Fruit fly (Drosophila melanogaster): ENCODE measurements around the gene Pi3K92E.

The Pi3K92E gene

DNA sequence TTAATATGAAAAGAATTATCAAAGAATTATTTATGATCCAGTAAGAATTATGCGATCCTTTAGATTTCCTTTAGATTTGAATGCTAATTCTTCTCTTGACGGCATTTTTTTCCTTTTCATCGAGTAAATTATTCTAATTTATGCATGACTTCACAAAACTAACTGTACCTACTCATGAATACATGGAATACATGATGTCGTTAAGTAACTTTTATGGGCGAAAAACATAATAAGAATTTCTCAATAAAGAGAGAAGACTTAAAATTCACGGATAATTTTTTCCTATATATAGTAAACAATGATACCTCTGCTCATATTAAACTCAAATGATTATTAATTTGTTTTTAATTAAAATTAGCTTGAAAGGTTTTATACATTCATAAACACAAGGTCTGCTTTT, 38.6 kb downstream of the Pi3K92E start:
- TF ChIP-seq CG6808 (GFP tag; optimal IDR thresholded peaks at IDR 0.05) = no peak
- TF ChIP-seq fkh (GFP tag; optimal IDR thresholded peaks at IDR 0.05) = no peak
- TF ChIP-seq CG3919 (GFP tag; optimal IDR thresholded peaks at IDR 0.05) = no peak
- no peak for TF ChIP-seq net (GFP tag; optimal IDR thresholded peaks at IDR 0.05)
- no peak for TF ChIP-seq CG7368 (GFP tag; optimal IDR thresholded peaks at IDR 0.05)
- no peak for TF ChIP-seq Sox14 (GFP tag; optimal IDR thresholded peaks at IDR 0.05)
- no peak for TF ChIP-seq OdsH (GFP tag; optimal IDR thresholded peaks at IDR 0.05)
- TF ChIP-seq CG16779 (tag; optimal IDR thresholded peaks at IDR 0.05) = no peak
- TF ChIP-seq vri (GFP tag; optimal IDR thresholded peaks at IDR 0.05) = no peak
- no peak for TF ChIP-seq Met (GFP tag; optimal IDR thresholded peaks at IDR 0.05)
- no peak for TF ChIP-seq eg (GFP tag; IDR thresholded peaks at IDR 0.05)
- no peak for TF ChIP-seq CG6163 (GFP tag; IDR thresholded peaks at IDR 0.05)

DNA sequence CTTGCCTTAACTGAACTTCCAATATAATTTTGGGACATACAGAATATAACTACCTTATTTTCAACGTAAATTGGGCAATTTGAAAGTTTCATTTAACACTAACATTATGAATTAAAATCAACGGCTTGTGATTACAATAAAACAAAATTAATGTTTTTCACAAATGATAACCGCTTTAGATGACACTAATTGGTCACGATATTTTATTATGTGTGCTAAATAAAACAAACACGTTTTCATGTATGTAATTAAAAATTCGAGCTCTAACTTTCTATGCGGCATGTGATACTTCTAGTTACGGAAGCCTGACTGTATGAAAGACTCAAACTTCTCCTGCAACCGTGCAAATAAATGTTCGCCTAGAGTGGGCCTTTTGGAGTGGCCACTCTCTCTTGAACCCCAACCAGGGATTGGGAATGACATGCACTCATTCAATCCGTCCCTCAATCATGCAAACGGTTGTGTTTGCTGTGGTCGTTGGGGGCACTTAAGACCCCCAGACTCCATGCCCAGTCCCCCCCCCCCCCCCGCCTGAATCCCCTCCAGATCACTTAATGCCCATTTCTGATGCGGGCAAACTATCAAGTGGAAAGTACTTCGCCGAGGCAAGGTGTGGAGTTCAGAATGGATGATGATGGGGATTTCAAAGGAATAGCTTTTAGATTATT, 39.3 kb downstream of the Pi3K92E start:
- TF ChIP-seq CG9139 (GFP tag; optimal IDR thresholded peaks at IDR 0.05) (no peak), CG8319 (GFP tag; optimal IDR thresholded peaks at IDR 0.05) (no peak), salr (GFP tag; optimal IDR thresholded peaks at IDR 0.05) (peak in 1 of 2 experiments; percentile 5), CG6276 (GFP tag; optimal IDR thresholded peaks at IDR 0.05) (peak; percentile 12), Eip78C (GFP tag) (peak; percentile 66), CG32006 (GFP tag; optimal IDR thresholded peaks at IDR 0.05) (peak; percentile 27)

DNA sequence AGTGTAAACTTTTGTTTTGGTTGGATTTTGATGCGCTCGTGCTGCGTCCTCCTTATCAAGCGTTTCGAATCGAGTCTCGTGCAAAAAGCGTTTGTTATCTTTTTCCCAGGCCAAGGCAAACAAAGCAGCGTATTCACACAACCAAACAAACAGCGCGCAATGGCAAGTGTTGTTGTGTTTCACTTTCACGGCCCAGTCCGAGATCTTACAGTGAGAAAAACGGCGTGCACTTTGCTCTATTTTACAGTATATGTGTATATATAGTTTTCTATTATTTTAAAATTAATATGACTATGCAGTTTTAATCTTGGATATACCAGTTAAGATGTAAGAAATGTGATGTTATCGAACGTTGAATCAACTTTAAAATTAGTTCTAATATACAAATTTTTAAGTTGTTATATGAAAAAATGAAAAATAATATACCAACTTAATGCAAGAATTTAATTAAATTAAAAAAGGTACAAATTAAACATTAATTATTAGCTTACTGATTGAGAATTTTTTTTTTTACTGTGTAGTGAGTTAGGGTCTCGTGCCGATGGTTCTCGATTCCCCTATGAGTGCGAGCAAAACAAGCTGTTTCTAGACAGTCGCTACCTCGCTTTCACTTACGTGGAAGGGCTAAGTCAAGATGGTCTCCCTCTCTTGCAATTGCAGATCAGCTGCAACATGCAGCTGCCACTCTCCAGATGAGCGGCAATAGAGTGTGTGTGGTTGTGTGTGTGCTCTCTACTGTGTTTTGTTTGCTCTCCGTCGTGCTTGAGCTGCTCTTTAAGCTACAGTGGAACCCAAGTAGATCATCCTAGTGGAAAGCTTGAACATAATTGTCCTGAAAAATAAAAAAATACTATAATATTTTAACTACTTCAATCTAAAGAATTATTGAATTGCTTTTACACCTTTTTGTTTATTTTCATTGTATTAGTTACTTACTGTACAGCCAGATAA, 40.1 kb downstream of the Pi3K92E start:
- peak; percentile 65 for TF ChIP-seq CG1621 (tag; optimal IDR thresholded peaks at IDR 0.05)
- TF ChIP-seq CG7368 (GFP tag; optimal IDR thresholded peaks at IDR 0.05) = peak; percentile 78
- peak; percentile 78 for TF ChIP-seq Sox14 (GFP tag; optimal IDR thresholded peaks at IDR 0.05)
- peak; percentile 98 for TF ChIP-seq Eip78C (GFP tag)
- TF ChIP-seq fkh (GFP tag; optimal IDR thresholded peaks at IDR 0.05) = peak; percentile 73
- TF ChIP-seq Eip75B (GFP tag; optimal IDR thresholded peaks at IDR 0.05) = peak; percentile 72
- TF ChIP-seq CG11902 (GFP tag; optimal IDR thresholded peaks at IDR 0.05) = peak; percentile 73
- TF ChIP-seq OdsH (GFP tag; optimal IDR thresholded peaks at IDR 0.05) = peak; percentile 89
- peak; percentile 85 for TF ChIP-seq CG10669 (GFP tag; optimal IDR thresholded peaks at IDR 0.05)
- peak; percentile 91 for TF ChIP-seq CG3919 (GFP tag; optimal IDR thresholded peaks at IDR 0.05)
- peak; percentile 67 for TF ChIP-seq Eip93F (GFP tag; optimal IDR thresholded peaks at IDR 0.05)
- TF ChIP-seq salr (GFP tag; optimal IDR thresholded peaks at IDR 0.05) = peak; percentile 35 to 91
- TF ChIP-seq Sox15 (GFP tag; optimal IDR thresholded peaks at IDR 0.05) = peak; percentile 73
- TF ChIP-seq CG8119 (GFP tag; IDR thresholded peaks at IDR 0.05) = peak; percentile 94
- TF ChIP-seq net (GFP tag; optimal IDR thresholded peaks at IDR 0.05) = peak; percentile 81
- peak; percentile 92 to 94 for TF ChIP-seq ss (GFP tag; optimal IDR thresholded peaks at IDR 0.05)
- TF ChIP-seq CG3032 (tag; optimal IDR thresholded peaks at IDR 0.05) = peak; percentile 94
- TF ChIP-seq cyc (GFP tag; optimal IDR thresholded peaks at IDR 0.05) = peak; percentile 74
- TF ChIP-seq vri (GFP tag; optimal IDR thresholded peaks at IDR 0.05) = peak; percentile 54
- peak; percentile 68 for TF ChIP-seq pdm3 (GFP tag; optimal IDR thresholded peaks at IDR 0.05)
- peak; percentile 82 for TF ChIP-seq CG4318 (GFP tag; optimal IDR thresholded peaks at IDR 0.05)
- TF ChIP-seq Gug (GFP tag; IDR thresholded peaks at IDR 0.05) = peak; percentile 74
- peak; percentile 86 for TF ChIP-seq esn (GFP tag; optimal IDR thresholded peaks at IDR 0.05)
- peak; percentile 89 for TF ChIP-seq CG16779 (tag; optimal IDR thresholded peaks at IDR 0.05)
- peak; percentile 80 for TF ChIP-seq fd59A (GFP tag; optimal IDR thresholded peaks at IDR 0.05)
- peak; percentile 77 for TF ChIP-seq topi (GFP tag; optimal IDR thresholded peaks at IDR 0.05)
- peak; percentile 85 for TF ChIP-seq svp (GFP tag)
- TF ChIP-seq CG32006 (GFP tag; optimal IDR thresholded peaks at IDR 0.05) = peak; percentile 91
- peak; percentile 90 for TF ChIP-seq acj6 (GFP tag; optimal IDR thresholded peaks at IDR 0.05)
- TF ChIP-seq achi (GFP tag; optimal IDR thresholded peaks at IDR 0.05) = peak; percentile 90
- peak; percentile 65 for TF ChIP-seq Met (GFP tag; optimal IDR thresholded peaks at IDR 0.05)
- peak; percentile 92 for TF ChIP-seq spab (GFP tag; optimal IDR thresholded peaks at IDR 0.05)
- peak; percentile 31 for TF ChIP-seq Ets21C (GFP tag; optimal IDR thresholded peaks at IDR 0.05)
- TF ChIP-seq CG6792 (GFP tag; optimal IDR thresholded peaks at IDR 0.05) = peak; percentile 88
- TF ChIP-seq Lpt (GFP tag; optimal IDR thresholded peaks at IDR 0.05) = peak; percentile 91
- peak; percentile 68 for TF ChIP-seq lz (GFP tag; optimal IDR thresholded peaks at IDR 0.05)
- peak; percentile 49 for TF ChIP-seq Hr39 (GFP tag; optimal IDR thresholded peaks at IDR 0.05)

Data from whole organism, prepupa.